Fruit fly (Drosophila melanogaster) whole organism, prepupa: ENCODE results near the gene CG6287.
A peak's percentile ranks its signal among the peaks of the same experiment; 100 is the strongest.

Experiments
- Blimp-1 ChIP-seq: fragments of 200-800 bp; sonication (Bioruptor generic); optimal IDR thresholded peaks from 3 replicates; lab custom pipeline; 2017; ENCODE audit warnings: missing biosample characterization, missing genetic modification characterization, mild to moderate bottlenecking, moderate library complexity, missing genetic modification reagents
- CG10631 ChIP-seq: fragments of 200-800 bp; sonication (Bioruptor generic); optimal IDR thresholded peaks from 2 replicates; lab custom pipeline; 2016; ENCODE audit warnings: missing biosample characterization, missing genetic modification characterization
- CG11294 ChIP-seq: fragments of 200-800 bp; sonication (Bioruptor generic); IDR thresholded peaks from 2 replicates; pipeline ENCODE4 v1.3.6; 2022; ENCODE audit warnings: missing biosample characterization, missing genetic modification characterization
- CG11902 ChIP-seq: fragments of 200-800 bp; sonication (Bioruptor generic); optimal IDR thresholded peaks from 3 replicates; lab custom pipeline; 2016; ENCODE audit warnings: missing biosample characterization, missing genetic modification characterization
- CG15336 ChIP-seq: fragments of 200-800 bp; sonication (Bioruptor generic); IDR thresholded peaks from 2 replicates; pipeline ENCODE4 v1.3.6; 2022; ENCODE audit warnings: missing biosample characterization, missing genetic modification characterization
- CG1621 ChIP-seq: fragments of 200-800 bp; sonication (Bioruptor generic); optimal IDR thresholded peaks from 3 replicates; lab custom pipeline; 2018; ENCODE audit warnings: missing biosample characterization, mild to moderate bottlenecking, missing genetic modification characterization
- CG16779 ChIP-seq: fragments of 200-800 bp; sonication (Bioruptor generic); optimal IDR thresholded peaks from 3 replicates; lab custom pipeline; 2017; ENCODE audit warnings: missing biosample characterization, mild to moderate bottlenecking, missing genetic modification characterization
- CG3032 ChIP-seq: fragments of 200-800 bp; optimal IDR thresholded peaks from 2 replicates; lab custom pipeline; 2019; ENCODE audit warnings: missing biosample characterization, mild to moderate bottlenecking, missing genetic modification characterization, moderate library complexity
- CG32006 ChIP-seq: fragments of 200-800 bp; sonication (Bioruptor generic); optimal IDR thresholded peaks from 3 replicates; lab custom pipeline; 2017; ENCODE audit warnings: missing biosample characterization, mild to moderate bottlenecking, missing genetic modification characterization
- CG34406 ChIP-seq: fragments of 200-800 bp; sonication (Bioruptor generic); optimal IDR thresholded peaks from 3 replicates; lab custom pipeline; 2016; ENCODE audit warnings: missing biosample characterization, missing genetic modification characterization
- CG3919 ChIP-seq: fragments of 200-800 bp; sonication (Bioruptor generic); optimal IDR thresholded peaks from 3 replicates; lab custom pipeline; 2016; ENCODE audit warnings: missing biosample characterization, missing genetic modification characterization
- CG6163 ChIP-seq: fragments of 200-800 bp; sonication (Bioruptor generic); IDR thresholded peaks from 3 replicates; pipeline ENCODE4 v1.3.6; 2022; ENCODE audit warnings: missing biosample characterization, missing genetic modification characterization
- CG6808 ChIP-seq: fragments of 200-800 bp; sonication (Bioruptor generic); optimal IDR thresholded peaks from 3 replicates; lab custom pipeline; 2017; ENCODE audit warnings: missing biosample characterization, missing genetic modification characterization, mild to moderate bottlenecking, moderate library complexity, missing genetic modification reagents
- CG7368 ChIP-seq: fragments of 200-800 bp; sonication (Bioruptor generic); optimal IDR thresholded peaks from 3 replicates; lab custom pipeline; 2016; ENCODE audit warnings: missing biosample characterization, missing genetic modification characterization
- CG8119 ChIP-seq: fragments of 200-800 bp; sonication (Bioruptor generic); IDR thresholded peaks from 3 replicates; pipeline ENCODE4 v1.3.6; 2022; ENCODE audit warnings: missing biosample characterization, missing genetic modification characterization
- CG8319 ChIP-seq: fragments of 200-800 bp; sonication (Bioruptor generic); optimal IDR thresholded peaks from 3 replicates; lab custom pipeline; 2016; ENCODE audit warnings: missing biosample characterization, missing genetic modification characterization
- CG9139 ChIP-seq: fragments of 200-800 bp; sonication (Bioruptor generic); optimal IDR thresholded peaks from 3 replicates; lab custom pipeline; 2017; ENCODE audit warnings: missing biosample characterization, mild to moderate bottlenecking, missing genetic modification characterization
- Eip78C ChIP-seq: fragments of 200-800 bp; sonication (Bioruptor generic); peaks from one replicate; lab custom pipeline; 2016; ENCODE audit warnings: missing biosample characterization, missing genetic modification characterization
- Eip93F ChIP-seq: fragments of 200-800 bp; sonication (Bioruptor generic); optimal IDR thresholded peaks from 2 replicates; lab custom pipeline; 2016; ENCODE audit warnings: missing biosample characterization, mild to moderate bottlenecking, missing genetic modification characterization
- Ets21C ChIP-seq: fragments of 200-800 bp; sonication (Bioruptor generic); optimal IDR thresholded peaks from 3 replicates; lab custom pipeline; 2016; ENCODE audit warnings: missing biosample characterization, missing genetic modification characterization
- Hr39 ChIP-seq: fragments of 200-800 bp; sonication (Bioruptor generic); optimal IDR thresholded peaks from 2 replicates; lab custom pipeline; 2016; ENCODE audit warnings: missing biosample characterization, missing genetic modification characterization
- Hr4 ChIP-seq: fragments of 200-800 bp; sonication (Bioruptor generic); optimal IDR thresholded peaks from 3 replicates; lab custom pipeline; 2016; ENCODE audit warnings: missing biosample characterization, missing genetic modification characterization
- Lpt ChIP-seq: fragments of 200-800 bp; sonication (Bioruptor generic); optimal IDR thresholded peaks from 3 replicates; lab custom pipeline; 2016; ENCODE audit warnings: missing biosample characterization, missing genetic modification characterization
- Met ChIP-seq: fragments of 200-800 bp; sonication (Bioruptor generic); optimal IDR thresholded peaks from 3 replicates; lab custom pipeline; 2016; ENCODE audit warnings: missing biosample characterization, missing genetic modification characterization
- Smox ChIP-seq: fragments of 200-800 bp; sonication (Bioruptor generic); optimal IDR thresholded peaks from 3 replicates; lab custom pipeline; 2016; ENCODE audit warnings: missing biosample characterization, missing genetic modification characterization
- Sox102F ChIP-seq: fragments of 200-800 bp; sonication (Bioruptor generic); optimal IDR thresholded peaks from 2 replicates; lab custom pipeline; 2016; ENCODE audit warnings: missing biosample characterization, mild to moderate bottlenecking, missing genetic modification characterization
- Sox14 ChIP-seq: fragments of 200-800 bp; sonication (Bioruptor generic); optimal IDR thresholded peaks from 3 replicates; lab custom pipeline; 2016; ENCODE audit warnings: missing biosample characterization, missing genetic modification characterization
- achi ChIP-seq: fragments of 200-800 bp; sonication (Bioruptor generic); optimal IDR thresholded peaks from 3 replicates; lab custom pipeline; 2016; ENCODE audit warnings: missing biosample characterization, missing genetic modification characterization
- cyc ChIP-seq: fragments of 200-800 bp; sonication (Bioruptor generic); optimal IDR thresholded peaks from 3 replicates; lab custom pipeline; 2016; ENCODE audit warnings: missing biosample characterization, missing genetic modification characterization
- dac ChIP-seq: fragments of 200-800 bp; sonication (Bioruptor generic); optimal IDR thresholded peaks from 2 replicates; lab custom pipeline; 2017; ENCODE audit warnings: missing biosample characterization, mild to moderate bottlenecking, missing genetic modification characterization
- dsx ChIP-seq: fragments of 200-800 bp; optimal IDR thresholded peaks from 3 replicates; lab custom pipeline; 2019; ENCODE audit warnings: missing biosample characterization, mild to moderate bottlenecking, missing genetic modification characterization, moderate library complexity; ENCODE audit not compliant: poor library complexity, severe bottlenecking
- eg ChIP-seq: fragments of 200-800 bp; sonication (Bioruptor generic); IDR thresholded peaks from 3 replicates; pipeline ENCODE4 v1.3.6; 2022; ENCODE audit warnings: missing biosample characterization, missing genetic modification characterization
- esn ChIP-seq: fragments of 200-800 bp; sonication (Bioruptor generic); optimal IDR thresholded peaks from 2 replicates; lab custom pipeline; 2016; ENCODE audit warnings: missing biosample characterization, mild to moderate bottlenecking, missing genetic modification characterization, moderate library complexity
- fd59A ChIP-seq: fragments of 200-800 bp; sonication (Bioruptor generic); optimal IDR thresholded peaks from 2 replicates; lab custom pipeline; 2017; ENCODE audit warnings: missing biosample characterization, mild to moderate bottlenecking, missing genetic modification characterization, missing genetic modification reagents
- fd85E ChIP-seq: fragments of 200-800 bp; sonication (Bioruptor generic); optimal IDR thresholded peaks from 3 replicates; lab custom pipeline; 2016; ENCODE audit warnings: missing biosample characterization, missing genetic modification characterization
- fkh ChIP-seq: fragments of 200-800 bp; sonication (Bioruptor generic); optimal IDR thresholded peaks from 3 replicates; lab custom pipeline; 2017; ENCODE audit warnings: missing biosample characterization, mild to moderate bottlenecking, missing genetic modification characterization, moderate library complexity
- lz ChIP-seq: fragments of 200-800 bp; sonication (Bioruptor generic); optimal IDR thresholded peaks from 3 replicates; lab custom pipeline; 2016; ENCODE audit warnings: missing biosample characterization, missing genetic modification characterization
- net ChIP-seq: fragments of 200-800 bp; sonication (Bioruptor generic); optimal IDR thresholded peaks from 3 replicates; lab custom pipeline; 2016; ENCODE audit warnings: missing biosample characterization, missing genetic modification characterization
- pdm3 ChIP-seq: fragments of 200-800 bp; sonication (Bioruptor generic); optimal IDR thresholded peaks from 3 replicates; lab custom pipeline; 2016; ENCODE audit warnings: missing biosample characterization, missing genetic modification characterization
- salr ChIP-seq, 2 experiments: fragments of 200-800 bp; sonication (Bioruptor generic); optimal IDR thresholded peaks; 3 replicates each; lab custom pipeline; 2016 to 2018; ENCODE audit warnings: missing biosample characterization in 2 of 2, missing genetic modification characterization in 2 of 2, mild to moderate bottlenecking in 1 of 2
- ss ChIP-seq, 2 experiments: fragments of 200-800 bp; sonication (Bioruptor generic); optimal IDR thresholded peaks; 2 replicates in 1 of 2; 3 replicates in 1 of 2; lab custom pipeline; 2017 to 2018; ENCODE audit warnings: mild to moderate bottlenecking in 2 of 2, missing biosample characterization in 2 of 2, missing genetic modification characterization in 2 of 2, moderate library complexity in 1 of 2
- svp ChIP-seq: fragments of 200-800 bp; sonication (Bioruptor generic); peaks from one replicate; lab custom pipeline; 2016; ENCODE audit warnings: missing biosample characterization, missing genetic modification characterization
- topi ChIP-seq: fragments of 200-800 bp; sonication (Bioruptor generic); optimal IDR thresholded peaks from 3 replicates; lab custom pipeline; 2016; ENCODE audit warnings: missing biosample characterization, missing genetic modification characterization
- vri ChIP-seq: fragments of 200-800 bp; sonication (Bioruptor generic); optimal IDR thresholded peaks from 3 replicates; lab custom pipeline; 2016; ENCODE audit warnings: missing biosample characterization, mild to moderate bottlenecking, missing genetic modification characterization

CG6287 gene

DNA sequence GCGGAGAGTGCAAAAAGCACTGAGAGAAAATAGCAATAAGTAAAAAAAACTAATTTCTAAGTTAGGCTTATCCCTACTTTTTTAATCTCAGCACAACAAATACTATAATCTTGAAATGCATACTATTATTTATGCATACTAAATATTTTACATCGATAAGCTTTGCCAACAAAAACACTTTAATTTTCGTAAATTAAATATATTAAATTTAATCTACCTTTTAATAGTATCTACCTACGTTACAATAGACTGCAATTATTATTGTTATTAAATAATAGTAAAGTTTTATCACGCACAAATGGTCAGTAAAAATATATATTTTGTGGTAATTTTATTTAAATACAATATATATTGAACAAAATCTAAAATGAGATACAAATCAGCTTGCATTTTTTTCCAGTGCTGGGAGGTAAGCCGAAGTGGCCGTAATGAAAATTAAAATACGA lies 26.6 kb upstream of the CG6287 start (continued):
- TF ChIP-seq Met (GFP tag; lab: Kevin White, UChicago): peak; percentile 76
- peak; percentile 77 for TF ChIP-seq CG16779 (tag; lab: Kevin White, UChicago)
- TF ChIP-seq esn (GFP tag; lab: Kevin White, UChicago): peak; percentile 86
- peak; percentile 82 for TF ChIP-seq CG3919 (GFP tag; lab: Kevin White, UChicago)
- peak; percentile 90 for TF ChIP-seq CG34406 (GFP tag; lab: Kevin White, UChicago)
- peak; percentile 82 for TF ChIP-seq CG10631 (GFP tag; lab: Kevin White, UChicago)
- peak; percentile 40 for TF ChIP-seq Eip93F (GFP tag; lab: Kevin White, UChicago)
- TF ChIP-seq Sox102F: peak; percentile 53
- TF ChIP-seq Hr4: peak; percentile 19
- no peak for TF ChIP-seq dac (GFP tag; lab: Kevin White, UChicago)
- no peak for TF ChIP-seq vri (GFP tag; lab: Kevin White, UChicago)
- TF ChIP-seq Ets21C (GFP tag; lab: Kevin White, UChicago): peak; percentile 10
- peak; percentile 36 to 84 for TF ChIP-seq salr (GFP tag; optimal IDR thresholded peaks at IDR 0.05; lab: Kevin White, UChicago)
- TF ChIP-seq eg (GFP tag; lab: Robert Waterston, UW): no peak
- peak; percentile 63 for TF ChIP-seq CG8319 (GFP tag; lab: Kevin White, UChicago)
- no peak; the same call in 2 of the 3 replicates for TF ChIP-seq CG8119
- peak; percentile 82 for TF ChIP-seq fd59A
- peak; percentile 66 for TF ChIP-seq CG7368 (GFP tag; lab: Kevin White, UChicago)
- TF ChIP-seq CG32006 (GFP tag; lab: Kevin White, UChicago): peak; percentile 64
- TF ChIP-seq CG15336 (GFP tag; lab: Robert Waterston, UW): peak; percentile 44; the same call in 1 of the 2 replicates
- TF ChIP-seq pdm3 (GFP tag; lab: Kevin White, UChicago): peak; percentile 55
- TF ChIP-seq topi (GFP tag; lab: Kevin White, UChicago): peak; percentile 71
- no peak for TF ChIP-seq CG11294 (GFP tag; lab: Robert Waterston, UW)
- peak; percentile 87 for TF ChIP-seq svp (GFP tag; lab: Kevin White, UChicago)
- TF ChIP-seq ss (GFP tag; optimal IDR thresholded peaks at IDR 0.05; lab: Kevin White, UChicago): peak; percentile 79 to 93
- peak; percentile 22 for TF ChIP-seq Lpt (GFP tag; lab: Kevin White, UChicago)
- no peak for TF ChIP-seq CG1621
- TF ChIP-seq Smox: peak; percentile 66
- peak; percentile 90 for TF ChIP-seq CG6808 (GFP tag; lab: Kevin White, UChicago)
- TF ChIP-seq fkh (GFP tag; lab: Kevin White, UChicago): no peak
- TF ChIP-seq fd85E: no peak
- peak; percentile 69 for TF ChIP-seq CG6163 (GFP tag; lab: Robert Waterston, UW)
- TF ChIP-seq dsx: peak; percentile 81
- peak; percentile 63 for TF ChIP-seq lz (GFP tag; lab: Kevin White, UChicago)
- TF ChIP-seq Blimp-1 (GFP tag; lab: Kevin White, UChicago): peak; percentile 75
- TF ChIP-seq Hr39: peak; percentile 52
- TF ChIP-seq, all 60 proteins: peak for 49

DNA sequence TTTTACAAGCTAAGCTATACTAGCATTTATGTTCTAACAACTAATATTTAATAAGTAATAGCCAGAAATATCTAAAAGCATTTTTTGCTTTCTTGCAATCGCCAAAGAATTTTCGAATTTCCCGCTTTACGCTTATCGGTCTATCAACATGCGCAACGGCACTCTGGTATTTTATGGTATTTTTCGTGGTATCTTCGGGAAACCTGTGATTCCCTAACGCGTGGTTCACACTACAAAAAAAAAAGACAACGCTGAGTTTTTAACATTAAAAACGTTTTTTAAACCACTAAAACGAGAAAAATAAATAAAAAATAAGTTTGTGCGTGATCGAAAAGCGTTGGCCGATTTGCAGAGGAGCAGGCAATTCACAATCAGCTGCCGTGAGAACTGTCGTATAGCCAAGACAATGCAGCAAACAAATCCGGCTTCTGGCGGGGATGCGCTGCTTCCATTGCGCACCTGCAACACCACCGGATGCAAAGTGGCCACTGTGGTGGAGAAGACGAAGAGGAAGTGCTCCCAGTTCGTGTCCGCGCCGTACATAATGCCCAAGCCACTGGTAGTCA lies 23.4 kb upstream of the CG6287 start, which contains the start of gene Boh2:
Gene Boh2, plus strand, starts transcription at position 207 of the 566 bp plus-strand sequence.
- TF ChIP-seq CG9139 (GFP tag; lab: Kevin White, UChicago): no peak
- TF ChIP-seq svp (GFP tag; lab: Kevin White, UChicago): no peak
- TF ChIP-seq net (GFP tag; lab: Kevin White, UChicago): no peak
- no peak for TF ChIP-seq fd85E
- TF ChIP-seq CG3919 (GFP tag; lab: Kevin White, UChicago): no peak
- no peak for TF ChIP-seq achi (GFP tag; lab: Kevin White, UChicago)
- TF ChIP-seq Met (GFP tag; lab: Kevin White, UChicago): no peak
- no peak for TF ChIP-seq Ets21C (GFP tag; lab: Kevin White, UChicago)
- TF ChIP-seq vri (GFP tag; lab: Kevin White, UChicago): no peak
- TF ChIP-seq CG15336 (GFP tag; lab: Robert Waterston, UW): no peak
- TF ChIP-seq cyc (GFP tag; lab: Kevin White, UChicago): no peak
- peak; percentile 44; the same call in 2 of the 3 replicates for TF ChIP-seq CG6163 (GFP tag; lab: Robert Waterston, UW)
- TF ChIP-seq CG3032 (tag; lab: Kevin White, UChicago): peak; percentile 7
- TF ChIP-seq salr (GFP tag; optimal IDR thresholded peaks at IDR 0.05; lab: Kevin White, UChicago): no peak
- no peak for TF ChIP-seq CG6808 (GFP tag; lab: Kevin White, UChicago)
- TF ChIP-seq Sox14: no peak
- TF ChIP-seq CG8119: peak; percentile 40; the same call in 2 of the 3 replicates
- no peak for TF ChIP-seq CG7368 (GFP tag; lab: Kevin White, UChicago)
- TF ChIP-seq Sox102F: no peak
- peak; percentile 74 for TF ChIP-seq Eip78C (GFP tag; lab: Kevin White, UChicago)
- peak; percentile 10 for TF ChIP-seq esn (GFP tag; lab: Kevin White, UChicago)
- no peak for TF ChIP-seq CG11902
